Worm (Caenorhabditis elegans) whole organism, late embryonic: ENCODE data around the gene srd-30.

ENCODE experiments used
- ceh-48 ChIP-seq: sonication (generic microtip); optimal IDR thresholded peaks from 2 replicates; lab custom pipeline; 2016; ENCODE audit warnings: missing genetic modification characterization, inconsistent platforms, missing compliant biosample characterization
- nfya-1 ChIP-seq: sonication (generic microtip); optimal IDR thresholded peaks from 2 replicates; lab custom pipeline; 2017; ENCODE audit warnings: missing genetic modification characterization, mild to moderate bottlenecking, missing compliant biosample characterization, antibody characterized with exemption, moderate library complexity
- nhr-11 ChIP-seq: fragments of 150-350 bp; optimal IDR thresholded peaks from 2 replicates; lab custom pipeline; 2014; ENCODE audit warnings: missing biosample characterization, missing genetic modification characterization
- tbx-2 ChIP-seq: sonication (generic microtip); optimal IDR thresholded peaks from 2 replicates; lab custom pipeline; 2016; ENCODE audit warnings: missing genetic modification characterization, missing compliant biosample characterization
- unc-55 ChIP-seq: sonication (generic microtip); optimal IDR thresholded peaks from 2 replicates; lab custom pipeline; 2017; ENCODE audit warnings: missing biosample characterization, missing genetic modification reagents, missing genetic modification characterization

DNA sequence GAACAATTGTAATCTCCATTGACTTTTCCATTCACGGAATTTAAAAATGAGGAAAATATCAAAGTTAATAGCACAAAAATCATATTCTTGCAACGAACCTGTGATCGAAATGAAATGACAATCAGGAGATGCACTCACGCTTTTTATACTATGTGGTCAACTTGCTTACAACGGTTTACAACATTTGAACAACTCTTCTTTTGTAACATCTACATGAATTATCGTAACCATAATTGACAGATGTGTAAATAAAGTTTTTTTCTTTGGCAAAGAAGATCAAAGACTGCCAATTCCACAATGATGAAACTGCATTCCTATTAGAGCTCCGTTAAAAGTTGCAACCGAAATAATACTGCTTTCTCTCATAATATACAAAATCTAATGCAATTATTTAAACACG is 10.2 kb downstream of the srd-30 start, which contains the start of gene F07C4.10:
- TF ChIP-seq nfya-1 (tag; lab: Kevin White, UChicago) (no peak), nhr-11 (no peak), tbx-2 (tag; lab: Kevin White, UChicago) (no peak), ceh-48 (no peak), unc-55 (no peak)
